Worm (Caenorhabditis elegans): ENCODE results near the gene T28C6.7.

ce11 chrIV:8873847-8874246 is 46.2 kb downstream of the T28C6.7 start, which contains the start of gene hdl-2:
- TF ChIP-seq mab-5 (tag; optimal IDR thresholded peaks at IDR 0.05), result no peak
- TF ChIP-seq lin-13 (GFP tag; optimal IDR thresholded peaks at IDR 0.05), result no peak
- TF ChIP-seq nhr-11 (tag; optimal IDR thresholded peaks at IDR 0.05), result no peak
- no peak for TF ChIP-seq elt-3 (tag; optimal IDR thresholded peaks at IDR 0.05)
- no peak for TF ChIP-seq sem-4 (tag; optimal IDR thresholded peaks at IDR 0.05)
- no peak for TF ChIP-seq unc-39 (tag; optimal IDR thresholded peaks at IDR 0.05)
- TF ChIP-seq F13H6.1 (tag; optimal IDR thresholded peaks at IDR 0.05), result no peak
- no peak for TF ChIP-seq lsy-2 (tag; optimal IDR thresholded peaks at IDR 0.05)

Measured in whole organism, L2 larva.